Worm (Caenorhabditis elegans): ENCODE measurements around the gene F11G11.4.
A peak's percentile ranks its signal among the peaks of the same experiment; 100 is the strongest.

F11G11.4 gene

ce11 chrII:4827734-4828609, 32.4 kb upstream of the F11G11.4 start, which contains the start of the genes fbxb-88 and tbck-1 (continued):
- TF ChIP-seq nhr-47 (tag; optimal IDR thresholded peaks at IDR 0.05) = peak; percentile 68
- no peak for TF ChIP-seq fkh-10 (GFP tag; optimal IDR thresholded peaks at IDR 0.05)
- TF ChIP-seq nhr-77 (tag; optimal IDR thresholded peaks at IDR 0.05) = no peak
- TF ChIP-seq unc-30 (tag; optimal IDR thresholded peaks at IDR 0.05) = no peak
- peak; percentile 95 to 98 (median 97) for TF ChIP-seq dpl-1 (GFP tag; optimal IDR thresholded peaks at IDR 0.05)
- TF ChIP-seq hlh-4 (tag; optimal IDR thresholded peaks at IDR 0.05) = no peak
- TF ChIP-seq hpl-2 (GFP tag; optimal IDR thresholded peaks at IDR 0.05) = no peak
- no peak for TF ChIP-seq ceh-63 (GFP tag; optimal IDR thresholded peaks at IDR 0.05)
- no peak for TF ChIP-seq nhr-28 (tag; optimal IDR thresholded peaks at IDR 0.05)
- TF ChIP-seq C16A3.4 (tag; optimal IDR thresholded peaks at IDR 0.05) = peak; percentile 57
- no peak for TF ChIP-seq nhr-237 (tag; optimal IDR thresholded peaks at IDR 0.05)
- TF ChIP-seq aly-2 (tag; optimal IDR thresholded peaks at IDR 0.05) = no peak
- no peak for TF ChIP-seq ztf-4 (tag; optimal IDR thresholded peaks at IDR 0.05)
- TF ChIP-seq rnt-1 (tag; optimal IDR thresholded peaks at IDR 0.05) = peak; percentile 55
- TF ChIP-seq tbx-2 (tag; optimal IDR thresholded peaks at IDR 0.05) = peak; percentile 62
- TF ChIP-seq ceh-8 (GFP tag; optimal IDR thresholded peaks at IDR 0.05) = no peak
- TF ChIP-seq mep-1 (tag; optimal IDR thresholded peaks at IDR 0.05) = peak; percentile 67
- no peak for TF ChIP-seq ets-5 (GFP tag; IDR thresholded peaks at IDR 0.05)
- peak; percentile 51 for TF ChIP-seq elt-2 (tag; optimal IDR thresholded peaks at IDR 0.05)
- no peak for TF ChIP-seq nhr-12 (tag; optimal IDR thresholded peaks at IDR 0.05)
- peak; percentile 58 for TF ChIP-seq nhr-20 (tag; optimal IDR thresholded peaks at IDR 0.05)
- no peak for TF ChIP-seq sox-4 (tag; optimal IDR thresholded peaks at IDR 0.05)
- TF ChIP-seq swsn-7 (tag; optimal IDR thresholded peaks at IDR 0.05) = peak; percentile 59
- TF ChIP-seq ztf-11 (tag; optimal IDR thresholded peaks at IDR 0.05) = peak in 1 of 2 experiments; percentile 14
- TF ChIP-seq efl-3 (GFP tag; optimal IDR thresholded peaks at IDR 0.05) = no peak
- no peak for TF ChIP-seq zag-1 (tag; optimal IDR thresholded peaks at IDR 0.05)
- TF ChIP-seq fkh-8 (tag; optimal IDR thresholded peaks at IDR 0.05) = no peak
- TF ChIP-seq F16B12.6 (tag; optimal IDR thresholded peaks at IDR 0.05) = peak; percentile 94
- peak; percentile 70 to 82 for TF ChIP-seq lsy-2 (tag; optimal IDR thresholded peaks at IDR 0.05)
- TF ChIP-seq sup-37 (GFP tag; optimal IDR thresholded peaks at IDR 0.05) = no peak
- TF ChIP-seq dsc-1 (tag; optimal IDR thresholded peaks at IDR 0.05) = peak; percentile 37
- no peak for TF ChIP-seq fkh-4 (tag; optimal IDR thresholded peaks at IDR 0.05; ENCODE audit: borderline replicate concordance)
- peak; percentile 98 for TF ChIP-seq lin-35 (GFP tag; optimal IDR thresholded peaks at IDR 0.05)
- no peak for TF ChIP-seq unc-98 (GFP tag; IDR thresholded peaks at IDR 0.05)
- TF ChIP-seq unc-130 (tag; optimal IDR thresholded peaks at IDR 0.05) = peak; percentile 30
- no peak for TF ChIP-seq pqm-1 (tag; optimal IDR thresholded peaks at IDR 0.05)
- TF ChIP-seq sptf-1 (tag; optimal IDR thresholded peaks at IDR 0.05) = no peak
- TF ChIP-seq ama-1 (optimal IDR thresholded peaks at IDR 0.05) = no peak
- no peak for TF ChIP-seq mab-9 (GFP tag; IDR thresholded peaks at IDR 0.05)
- peak in 2 of 3 experiments; percentile 53 to 62 for TF ChIP-seq ceh-82 (tag; optimal IDR thresholded peaks at IDR 0.05)
- TF ChIP-seq efl-1 (optimal IDR thresholded peaks at IDR 0.05) = peak; percentile 96 to 97
- peak; percentile 97 to 99 for TF ChIP-seq efl-1 (GFP tag; optimal IDR thresholded peaks at IDR 0.05 in 1 of 2)
- TF ChIP-seq pag-3 (tag; optimal IDR thresholded peaks at IDR 0.05; ENCODE audit: borderline replicate concordance, insufficient read depth) = peak; percentile 13
- TF ChIP-seq egl-13 (tag; optimal IDR thresholded peaks at IDR 0.05) = no peak
- no peak for TF ChIP-seq unc-62 (GFP tag; optimal IDR thresholded peaks at IDR 0.05)
- TF ChIP-seq zip-4 (GFP tag; optimal IDR thresholded peaks at IDR 0.05) = no peak
- TF ChIP-seq aha-1 (tag; optimal IDR thresholded peaks at IDR 0.05) = no peak
- peak; percentile 37 for TF ChIP-seq irx-1 (tag; optimal IDR thresholded peaks at IDR 0.05)
